Fruit fly (Drosophila melanogaster) whole organism, embryonic: ENCODE measurements around the gene Cht6.

Experiments used
- Aef1 ChIP-seq: fragments of 200-800 bp; sonication (Bioruptor generic); IDR thresholded peaks from 3 replicates; pipeline ENCODE4 v1.3.6; 2022; ENCODE audit warnings: missing biosample characterization, missing genetic modification characterization
- Antp ChIP-seq: fragments of 200-800 bp; sonication (Bioruptor generic); optimal IDR thresholded peaks from 3 replicates; lab custom pipeline; 2016; ENCODE audit warnings: missing biosample characterization, missing genetic modification characterization
- CG13624 ChIP-seq: fragments of 200-800 bp; sonication (Bioruptor generic); optimal IDR thresholded peaks from 2 replicates; lab custom pipeline; 2016; ENCODE audit warnings: missing biosample characterization, missing genetic modification characterization
- CG15479 ChIP-seq: fragments of 200-800 bp; sonication (Bioruptor generic); optimal IDR thresholded peaks from 3 replicates; lab custom pipeline; 2019; ENCODE audit warnings: missing biosample characterization, mild to moderate bottlenecking, missing genetic modification characterization, moderate library complexity
- CG15514 ChIP-seq: fragments of 200-800 bp; sonication (Bioruptor generic); optimal IDR thresholded peaks from 3 replicates; lab custom pipeline; 2017; ENCODE audit warnings: missing biosample characterization, missing genetic modification characterization, mild to moderate bottlenecking, moderate library complexity, missing genetic modification reagents
- CG1647 ChIP-seq: fragments of 200-800 bp; sonication (Bioruptor generic); optimal IDR thresholded peaks from 3 replicates; lab custom pipeline; 2016; ENCODE audit warnings: missing biosample characterization, missing genetic modification characterization
- CG18476 ChIP-seq: fragments of 200-800 bp; sonication (Bioruptor generic); optimal IDR thresholded peaks from 2 replicates; lab custom pipeline; 2016; ENCODE audit warnings: missing biosample characterization, mild to moderate bottlenecking, missing genetic modification characterization
- CG18619 ChIP-seq: fragments of 200-800 bp; sonication (Bioruptor generic); optimal IDR thresholded peaks from 3 replicates; lab custom pipeline; 2017; ENCODE audit warnings: missing biosample characterization, mild to moderate bottlenecking, missing genetic modification characterization
- CG30020 ChIP-seq: fragments of 200-800 bp; optimal IDR thresholded peaks from 2 replicates; lab custom pipeline; 2019; ENCODE audit warnings: missing biosample characterization, mild to moderate bottlenecking, missing genetic modification characterization, moderate library complexity
- CG34376 ChIP-seq: fragments of 200-800 bp; sonication (Bioruptor generic); optimal IDR thresholded peaks from 2 replicates; lab custom pipeline; 2018; ENCODE audit warnings: missing biosample characterization, mild to moderate bottlenecking, missing genetic modification characterization
- CG4404 ChIP-seq: fragments of 200-800 bp; sonication (Bioruptor generic); IDR thresholded peaks from 2 replicates; pipeline ENCODE4 v1.3.6; 2022; ENCODE audit warnings: missing biosample characterization, missing genetic modification characterization
- CG4707 ChIP-seq: fragments of 200-800 bp; sonication (Bioruptor generic); optimal IDR thresholded peaks from 2 replicates; lab custom pipeline; 2018; ENCODE audit warnings: missing biosample characterization, mild to moderate bottlenecking, missing genetic modification characterization, moderate library complexity
- CG4820 ChIP-seq: fragments of 200-800 bp; sonication (Bioruptor generic); optimal IDR thresholded peaks from 3 replicates; lab custom pipeline; 2016; ENCODE audit warnings: missing biosample characterization, missing genetic modification characterization
- CG5180 ChIP-seq: fragments of 200-800 bp; sonication (Bioruptor generic); optimal IDR thresholded peaks from 3 replicates; lab custom pipeline; 2017; ENCODE audit warnings: missing biosample characterization, missing genetic modification characterization, mild to moderate bottlenecking, moderate library complexity, missing genetic modification reagents
- CG6254 ChIP-seq: fragments of 200-800 bp; sonication (Bioruptor generic); optimal IDR thresholded peaks from 3 replicates; lab custom pipeline; 2017; ENCODE audit warnings: mild to moderate bottlenecking, missing biosample characterization, missing genetic modification reagents, missing genetic modification characterization
- CG6765 ChIP-seq: fragments of 200-800 bp; sonication (Bioruptor generic); optimal IDR thresholded peaks from 3 replicates; lab custom pipeline; 2017; ENCODE audit warnings: missing biosample characterization, mild to moderate bottlenecking, missing genetic modification characterization
- CG7745 ChIP-seq: fragments of 200-800 bp; sonication (Bioruptor generic); optimal IDR thresholded peaks from 2 replicates; lab custom pipeline; 2018; ENCODE audit warnings: missing biosample characterization, mild to moderate bottlenecking, missing genetic modification characterization, moderate library complexity
- CG8765 ChIP-seq: fragments of 200-800 bp; sonication (Bioruptor generic); IDR thresholded peaks from 2 replicates; pipeline ENCODE4 v1.3.6; 2022; ENCODE audit warnings: missing biosample characterization, missing genetic modification characterization
- CG9609 ChIP-seq: fragments of 200-800 bp; sonication (Bioruptor generic); optimal IDR thresholded peaks from 3 replicates; lab custom pipeline; 2016; ENCODE audit warnings: missing biosample characterization, missing genetic modification characterization
- CG9727 ChIP-seq: fragments of 200-800 bp; sonication (Bioruptor generic); optimal IDR thresholded peaks from 3 replicates; lab custom pipeline; 2017; ENCODE audit warnings: missing biosample characterization, mild to moderate bottlenecking, missing genetic modification characterization
- CG9876 ChIP-seq: fragments of 200-800 bp; sonication (Bioruptor generic); optimal IDR thresholded peaks from 2 replicates; lab custom pipeline; 2016; ENCODE audit warnings: missing biosample characterization, missing genetic modification characterization
- CoRest ChIP-seq: fragments of 200-800 bp; sonication (Bioruptor generic); optimal IDR thresholded peaks from 3 replicates; lab custom pipeline; 2018; ENCODE audit warnings: missing biosample characterization, mild to moderate bottlenecking, missing genetic modification characterization, moderate library complexity
- Dip2 ChIP-seq: fragments of 200-800 bp; sonication (Bioruptor generic); IDR thresholded peaks from 2 replicates; pipeline ENCODE4 v1.3.6; 2022; ENCODE audit warnings: missing biosample characterization, missing genetic modification characterization
- Doc3 ChIP-seq: fragments of 200-800 bp; sonication (Bioruptor generic); IDR thresholded peaks from 3 replicates; pipeline ENCODE4 v1.3.6; 2022; ENCODE audit warnings: missing biosample characterization, missing genetic modification characterization; ENCODE audit not compliant: partially characterized antibody
- Drgx ChIP-seq: fragments of 200-800 bp; sonication (Bioruptor generic); IDR thresholded peaks from 2 replicates; pipeline ENCODE4 v1.3.6; 2022; ENCODE audit warnings: missing biosample characterization, missing genetic modification characterization
- MTF-1 ChIP-seq: fragments of 200-800 bp; sonication (Bioruptor generic); optimal IDR thresholded peaks from 2 replicates; lab custom pipeline; 2018; ENCODE audit warnings: missing biosample characterization, mild to moderate bottlenecking, missing genetic modification characterization, borderline replicate concordance
- Nf-YA ChIP-seq: fragments of 200-800 bp; sonication (Bioruptor generic); IDR thresholded peaks from 2 replicates; pipeline ENCODE4 v1.3.6; 2022; ENCODE audit warnings: missing biosample characterization, missing genetic modification characterization
- Optix ChIP-seq: fragments of 200-800 bp; sonication (Bioruptor generic); IDR thresholded peaks from 3 replicates; pipeline ENCODE4 v1.3.6; 2022; ENCODE audit warnings: missing biosample characterization, missing genetic modification characterization
- Rfx ChIP-seq: fragments of 200-800 bp; sonication (Bioruptor generic); IDR thresholded peaks from 2 replicates; pipeline ENCODE4 v1.3.6; 2022; ENCODE audit warnings: missing biosample characterization, missing genetic modification characterization
- Sry-β ChIP-seq: fragments of 200-800 bp; sonication (Bioruptor generic); optimal IDR thresholded peaks from 2 replicates; lab custom pipeline; 2018; ENCODE audit warnings: missing biosample characterization, mild to moderate bottlenecking, missing genetic modification characterization, moderate library complexity
- Sry-δ ChIP-seq: fragments of 200-800 bp; sonication (Bioruptor generic); optimal IDR thresholded peaks from 2 replicates; lab custom pipeline; 2016; ENCODE audit warnings: missing biosample characterization, missing genetic modification characterization
- bowl ChIP-seq: fragments of 200-800 bp; sonication (Bioruptor generic); IDR thresholded peaks from 2 replicates; pipeline ENCODE4 v1.3.6; 2022; ENCODE audit warnings: missing biosample characterization, missing genetic modification characterization
- br ChIP-seq: fragments of >200 bp; optimal IDR thresholded peaks from 2 replicates; lab custom pipeline; 2017
- btn ChIP-seq: fragments of 200-800 bp; sonication (Bioruptor generic); optimal IDR thresholded peaks from 2 replicates; lab custom pipeline; 2016; ENCODE audit warnings: missing biosample characterization, missing genetic modification characterization
- cad ChIP-seq: fragments of >200 bp; optimal IDR thresholded peaks from 2 replicates; lab custom pipeline; 2017; ENCODE audit warnings: missing biosample characterization, missing genetic modification characterization
- cg ChIP-seq: fragments of 200-800 bp; sonication (Bioruptor generic); optimal IDR thresholded peaks from 3 replicates; lab custom pipeline; 2019; ENCODE audit warnings: missing biosample characterization, mild to moderate bottlenecking, missing genetic modification characterization, moderate library complexity
- emc ChIP-seq: fragments of 200-800 bp; sonication (Bioruptor generic); optimal IDR thresholded peaks from 2 replicates; lab custom pipeline; 2016; ENCODE audit warnings: missing biosample characterization, missing genetic modification characterization
- fd102C ChIP-seq: fragments of 200-800 bp; sonication (Bioruptor generic); optimal IDR thresholded peaks from 2 replicates; lab custom pipeline; 2018; ENCODE audit warnings: missing biosample characterization, mild to moderate bottlenecking, missing genetic modification characterization, moderate library complexity
- ftz-f1 ChIP-seq: fragments of 200-800 bp; sonication (Bioruptor generic); optimal IDR thresholded peaks from 2 replicates; lab custom pipeline; 2016; ENCODE audit warnings: missing biosample characterization, missing genetic modification characterization
- gfzf ChIP-seq: fragments of 200-800 bp; sonication (Bioruptor generic); optimal IDR thresholded peaks from 2 replicates; lab custom pipeline; 2016; ENCODE audit warnings: missing biosample characterization, mild to moderate bottlenecking, missing genetic modification characterization, moderate library complexity
- ken ChIP-seq: fragments of 200-800 bp; sonication (Bioruptor generic); IDR thresholded peaks from 3 replicates; pipeline ENCODE4 v1.3.6; 2022; ENCODE audit warnings: missing biosample characterization, missing genetic modification characterization
- lbe ChIP-seq: fragments of 200-800 bp; sonication (Bioruptor generic); optimal IDR thresholded peaks from 2 replicates; lab custom pipeline; 2016; ENCODE audit warnings: missing biosample characterization, mild to moderate bottlenecking, missing genetic modification characterization
- otp ChIP-seq: fragments of 200-800 bp; sonication (Bioruptor generic); IDR thresholded peaks from 3 replicates; pipeline ENCODE4, ENCODE4 v1.3.6; 2022; ENCODE audit warnings: missing biosample characterization, missing genetic modification characterization
- pnt ChIP-seq: fragments of 200-800 bp; sonication (Bioruptor generic); optimal IDR thresholded peaks from 3 replicates; lab custom pipeline; 2016; ENCODE audit warnings: missing biosample characterization, missing genetic modification characterization
- run ChIP-seq: fragments of 200-800 bp; sonication (Bioruptor generic); optimal IDR thresholded peaks from 3 replicates; lab custom pipeline; 2018; ENCODE audit warnings: missing biosample characterization, mild to moderate bottlenecking, missing genetic modification characterization
- scrt ChIP-seq: fragments of 200-800 bp; sonication (Bioruptor generic); optimal IDR thresholded peaks from 2 replicates; lab custom pipeline; 2018; ENCODE audit warnings: missing biosample characterization, mild to moderate bottlenecking, missing genetic modification characterization, moderate library complexity
- sens ChIP-seq: fragments of 200-800 bp; sonication (Bioruptor generic); peaks from one replicate; lab custom pipeline; 2016; ENCODE audit warnings: missing biosample characterization, missing genetic modification characterization
- seq ChIP-seq: fragments of 200-800 bp; sonication (Bioruptor generic); IDR thresholded peaks from 2 replicates; pipeline ENCODE4 v1.3.6; 2022; ENCODE audit warnings: missing biosample characterization, missing genetic modification characterization
- sr ChIP-seq: fragments of 200-800 bp; sonication (Bioruptor generic); IDR thresholded peaks from 3 replicates; pipeline ENCODE4 v1.3.6; 2022; ENCODE audit warnings: missing biosample characterization, missing genetic modification characterization
- sug ChIP-seq: fragments of 200-800 bp; optimal IDR thresholded peaks from 2 replicates; lab custom pipeline; 2019; ENCODE audit warnings: missing biosample characterization, mild to moderate bottlenecking, missing genetic modification characterization, moderate library complexity
- zfh1 ChIP-seq: fragments of 200-800 bp; sonication (Bioruptor generic); IDR thresholded peaks from 3 replicates; pipeline ENCODE4 v1.3.6; 2022; ENCODE audit warnings: missing biosample characterization, missing genetic modification characterization

Cht6 gene

DNA sequence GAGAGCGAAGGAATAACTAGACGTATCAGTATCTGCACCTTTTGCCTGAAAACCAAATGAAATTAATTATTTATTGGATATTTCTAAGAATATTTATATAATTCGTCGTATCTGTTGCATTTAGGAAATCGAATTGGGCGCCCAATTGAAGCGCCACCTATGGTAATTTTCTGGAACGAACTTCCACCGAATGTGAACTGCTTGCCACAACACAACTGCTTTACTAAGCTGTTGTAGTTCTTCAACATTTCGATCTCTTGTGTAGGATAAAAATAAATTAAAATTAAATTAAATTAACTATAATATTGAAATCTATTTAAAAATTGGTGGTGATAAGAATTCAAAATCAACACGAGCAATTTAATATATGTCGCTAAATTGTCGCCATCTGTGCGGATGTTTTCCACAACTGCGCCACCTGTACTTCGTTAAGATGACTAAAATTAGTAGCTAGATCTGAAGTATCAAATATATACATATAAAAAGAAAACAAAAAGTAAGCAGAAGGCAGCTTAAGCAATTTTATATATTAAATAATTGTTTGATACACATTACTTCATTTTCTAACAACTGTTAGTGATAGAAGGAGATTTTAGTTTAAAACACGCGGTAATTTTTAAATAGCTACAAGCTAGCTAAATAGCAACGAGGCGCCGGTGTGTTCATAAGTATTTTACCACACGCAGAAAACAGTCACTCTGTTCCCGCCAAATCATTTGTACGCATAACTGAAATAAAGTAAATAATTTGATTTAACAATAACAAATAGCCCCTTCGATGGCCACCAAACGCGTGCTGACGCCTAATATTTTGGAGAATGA is 6.6 kb upstream of the Cht6 start, which contains the start of gene Dna2 (continued):
- TF ChIP-seq cad: no peak
- no peak for TF ChIP-seq Optix (GFP tag; lab: Robert Waterston, UW)
- TF ChIP-seq lbe (GFP tag; lab: Kevin White, UChicago): no peak
- TF ChIP-seq CG8765 (GFP tag; lab: Robert Waterston, UW): no peak
- TF ChIP-seq MTF-1 (GFP tag; lab: Kevin White, UChicago): no peak
- no peak for TF ChIP-seq Drgx
- no peak for TF ChIP-seq pnt
- TF ChIP-seq CG7745 (tag; lab: Kevin White, UChicago): no peak
- no peak for TF ChIP-seq CG4707
- peak; percentile 66 for TF ChIP-seq Sry-β (GFP tag; lab: Kevin White, UChicago)
- no peak for TF ChIP-seq CG5180 (GFP tag; lab: Kevin White, UChicago)
- no peak for TF ChIP-seq CG1647
- TF ChIP-seq CG4820 (GFP tag; lab: Kevin White, UChicago): no peak
- peak; percentile 92 for TF ChIP-seq Dip2 (GFP tag; lab: Robert Waterston, UW)
- no peak for TF ChIP-seq br (lab: Kevin White, UChicago)
- no peak for TF ChIP-seq CG18619 (GFP tag; lab: Kevin White, UChicago)
- TF ChIP-seq Doc3 (GFP tag; lab: Robert Waterston, UW): no peak
- no peak for TF ChIP-seq seq
- TF ChIP-seq CoRest (tag; lab: Kevin White, UChicago): peak; percentile 34
- no peak for TF ChIP-seq sug
- TF ChIP-seq ftz-f1 (GFP tag; lab: Kevin White, UChicago): no peak
- no peak for TF ChIP-seq sens
- no peak for TF ChIP-seq emc (GFP tag; lab: Kevin White, UChicago)
- TF ChIP-seq CG9727: no peak
- TF ChIP-seq run: no peak
- TF ChIP-seq ken (GFP tag; lab: Robert Waterston, UW): no peak
- TF ChIP-seq CG9876 (GFP tag; lab: Kevin White, UChicago): no peak
- peak; percentile 62 for TF ChIP-seq gfzf (GFP tag; lab: Kevin White, UChicago)
- TF ChIP-seq zfh1 (GFP tag; lab: Robert Waterston, UW): 0 out of 3 replicates have a peak, but pooled peaks have one; percentile 32
- TF ChIP-seq Nf-YA (GFP tag; lab: Robert Waterston, UW): no peak
- no peak for TF ChIP-seq btn (GFP tag; lab: Kevin White, UChicago)
- no peak for TF ChIP-seq bowl (GFP tag; lab: Robert Waterston, UW)
- no peak for TF ChIP-seq CG13624 (GFP tag; lab: Kevin White, UChicago)
- TF ChIP-seq sr (GFP tag; lab: Robert Waterston, UW): no peak
- no peak for TF ChIP-seq Antp
- TF ChIP-seq scrt (GFP tag; lab: Kevin White, UChicago): no peak
- peak; percentile 41; the same call in 1 of the 2 replicates for TF ChIP-seq Rfx
- TF ChIP-seq CG6254 (GFP tag; lab: Kevin White, UChicago): no peak
- TF ChIP-seq CG9609: no peak
- 0 out of 3 replicates have a peak, but pooled peaks have one; percentile 34 for TF ChIP-seq Aef1 (GFP tag; lab: Robert Waterston, UW)
- TF ChIP-seq CG34376 (GFP tag; lab: Kevin White, UChicago): no peak
- TF ChIP-seq CG15479 (GFP tag; lab: Kevin White, UChicago): no peak
- no peak for TF ChIP-seq CG4404 (GFP tag; lab: Robert Waterston, UW)
- TF ChIP-seq cg (GFP tag; lab: Kevin White, UChicago): no peak
- TF ChIP-seq CG6765 (GFP tag; lab: Kevin White, UChicago): no peak
- TF ChIP-seq otp (GFP tag; lab: Robert Waterston, UW): no peak
- peak; percentile 9 for TF ChIP-seq CG15514 (GFP tag; lab: Kevin White, UChicago)
- TF ChIP-seq Sry-δ (GFP tag; lab: Kevin White, UChicago): no peak
- no peak for TF ChIP-seq fd102C
- TF ChIP-seq CG18476 (GFP tag; lab: Kevin White, UChicago): no peak
- no peak for TF ChIP-seq CG30020
